Worm (Caenorhabditis elegans) whole organism, midembryonic: ENCODE results near the gene smu-2.

ENCODE experiments used
- T22C8.4 ChIP-seq: fragments of 200-800 bp; sonication (Bioruptor generic); IDR thresholded peaks from 2 replicates; pipeline ENCODE4 v1.3.6; 2022; ENCODE audit warnings: missing genetic modification characterization, missing compliant biosample characterization
- cog-1 ChIP-seq: sonication (generic microtip); optimal IDR thresholded peaks from 2 replicates; lab custom pipeline; 2016; ENCODE audit warnings: missing genetic modification characterization, missing compliant biosample characterization
- flt-1 ChIP-seq: fragments of 200-800 bp; sonication (Bioruptor generic); IDR thresholded peaks from 2 replicates; pipeline ENCODE4 v1.3.6; 2022; ENCODE audit warnings: missing genetic modification characterization, missing compliant biosample characterization
- klf-2 ChIP-seq: fragments of 200-800 bp; sonication (Bioruptor generic); conservative IDR thresholded peaks from 2 replicates; pipeline ENCODE4 v1.3.6; 2022; ENCODE audit warnings: missing genetic modification reagents, missing genetic modification characterization, missing compliant biosample characterization
- med-1 ChIP-seq: sonication (generic microtip); optimal IDR thresholded peaks from 2 replicates; lab custom pipeline; 2017; ENCODE audit warnings: missing genetic modification characterization, mild to moderate bottlenecking, missing compliant biosample characterization, antibody characterized with exemption, missing genetic modification reagents; ENCODE audit not compliant: insufficient read depth
- ref-1 ChIP-seq: fragments of 200-800 bp; sonication (Bioruptor generic); conservative IDR thresholded peaks from 2 replicates; pipeline ENCODE4 v1.3.6; 2022; ENCODE audit warnings: missing genetic modification reagents, missing genetic modification characterization, missing compliant biosample characterization
- tab-1 ChIP-seq: fragments of 200-800 bp; sonication (Bioruptor generic); IDR thresholded peaks from 2 replicates; pipeline ENCODE4 v1.3.6; 2022; ENCODE audit warnings: missing genetic modification characterization, missing compliant biosample characterization
- ztf-23 ChIP-seq: fragments of 200-800 bp; sonication (Bioruptor generic); IDR thresholded peaks from 2 replicates; pipeline ENCODE4 v1.3.6; 2022; ENCODE audit warnings: missing genetic modification reagents, missing genetic modification characterization, missing compliant biosample characterization
- ztf-29 ChIP-seq: fragments of 200-800 bp; sonication (Bioruptor generic); IDR thresholded peaks from 2 replicates; pipeline ENCODE4 v1.3.6; 2022; ENCODE audit warnings: missing genetic modification reagents, missing genetic modification characterization, missing compliant biosample characterization

Gene smu-2

DNA sequence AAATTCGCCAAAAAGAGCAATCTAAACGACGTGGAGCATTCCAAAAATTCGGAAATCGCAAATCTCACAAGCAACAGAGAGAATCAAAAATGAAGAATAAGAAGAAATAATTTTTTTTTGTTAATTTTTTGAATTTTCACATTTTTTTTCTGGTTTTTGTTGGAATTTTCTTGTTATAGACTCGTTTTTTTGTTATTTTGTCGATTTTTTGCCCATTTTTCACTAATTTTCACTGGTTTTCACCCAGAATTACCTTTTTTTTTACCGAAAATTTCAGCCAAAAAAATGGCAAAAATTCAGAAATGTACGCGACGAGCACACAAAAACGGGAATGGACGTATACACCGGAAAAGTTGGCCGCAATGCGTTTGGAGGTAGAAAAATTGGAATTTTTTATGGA lies 22.5 kb downstream of the smu-2 start, which contains the start of gene cyh-1:
cyh-1 (plus strand) TSS at position 301 of the 400 bp plus-strand sequence.
- TF ChIP-seq flt-1: no peak
- TF ChIP-seq tab-1: no peak
- no peak for TF ChIP-seq ref-1 (GFP tag; lab: Robert Waterston, UW)
- TF ChIP-seq ztf-23 (GFP tag; lab: Robert Waterston, UW): no peak
- no peak for TF ChIP-seq T22C8.4 (GFP tag; lab: Robert Waterston, UW)
- TF ChIP-seq klf-2 (GFP tag; lab: Robert Waterston, UW): no peak
- no peak for TF ChIP-seq ztf-29 (GFP tag; lab: Robert Waterston, UW)
- TF ChIP-seq cog-1 (tag; lab: Kevin White, UChicago): no peak
- TF ChIP-seq med-1 (GFP tag; lab: Kevin White, UChicago): no peak

DNA sequence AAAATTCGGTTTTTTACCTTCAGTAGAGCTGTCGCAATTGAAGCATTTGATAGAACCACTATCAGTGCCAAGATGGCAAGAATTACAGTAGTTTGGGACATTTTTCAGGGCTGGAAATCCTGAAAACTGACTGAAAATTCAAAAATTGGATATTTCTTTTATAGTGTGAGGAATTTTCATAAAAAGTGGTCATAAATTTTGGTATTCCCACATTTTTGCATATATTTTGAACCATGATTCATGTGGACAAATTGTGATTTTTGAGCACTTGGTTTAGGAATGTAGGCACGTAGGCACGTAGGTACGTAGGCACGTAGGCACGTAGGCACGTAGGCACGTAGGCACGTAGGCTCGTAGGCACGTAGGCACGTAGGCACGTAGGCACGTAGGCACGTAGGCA lies 30.0 kb downstream of the smu-2 start, which contains the start of gene Y49F6B.19:
Y49F6B.19 (minus strand) TSS at position 101 of the 400 bp plus-strand sequence.
- TF ChIP-seq tab-1 (no peak), ref-1 (GFP tag; lab: Robert Waterston, UW) (no peak), ztf-23 (GFP tag; lab: Robert Waterston, UW) (no peak), flt-1 (no peak), med-1 (GFP tag; lab: Kevin White, UChicago) (no peak), T22C8.4 (GFP tag; lab: Robert Waterston, UW) (no peak), ztf-29 (GFP tag; lab: Robert Waterston, UW) (no peak), cog-1 (tag; lab: Kevin White, UChicago) (no peak), klf-2 (GFP tag; lab: Robert Waterston, UW) (no peak)

DNA sequence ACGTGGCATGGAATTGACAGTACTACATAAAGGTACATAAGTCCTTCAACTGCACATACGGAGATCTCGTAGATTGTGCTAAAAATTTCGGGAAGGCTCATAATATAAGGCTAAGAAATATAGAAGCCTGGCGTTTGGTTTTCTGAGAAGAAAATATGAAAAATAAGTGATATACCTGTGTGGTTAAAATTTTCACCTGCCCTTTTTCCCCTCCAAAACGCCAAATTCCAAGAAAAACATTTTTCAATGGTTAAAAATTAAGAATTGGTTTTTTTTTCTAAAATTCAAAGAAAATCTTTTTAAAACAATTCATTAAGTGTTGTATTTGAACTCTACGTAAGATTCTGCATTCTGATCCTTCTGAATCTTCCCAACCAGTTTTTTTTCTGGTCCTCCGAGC lies 32.4 kb downstream of the smu-2 start, which contains the start of gene srz-5:
srz-5 (minus strand) TSS at position 101 of the 400 bp plus-strand sequence.
- TF ChIP-seq T22C8.4 (GFP tag; lab: Robert Waterston, UW) (no peak), ref-1 (GFP tag; lab: Robert Waterston, UW) (no peak), med-1 (GFP tag; lab: Kevin White, UChicago) (no peak), flt-1 (no peak), tab-1 (no peak), klf-2 (GFP tag; lab: Robert Waterston, UW) (no peak)

DNA sequence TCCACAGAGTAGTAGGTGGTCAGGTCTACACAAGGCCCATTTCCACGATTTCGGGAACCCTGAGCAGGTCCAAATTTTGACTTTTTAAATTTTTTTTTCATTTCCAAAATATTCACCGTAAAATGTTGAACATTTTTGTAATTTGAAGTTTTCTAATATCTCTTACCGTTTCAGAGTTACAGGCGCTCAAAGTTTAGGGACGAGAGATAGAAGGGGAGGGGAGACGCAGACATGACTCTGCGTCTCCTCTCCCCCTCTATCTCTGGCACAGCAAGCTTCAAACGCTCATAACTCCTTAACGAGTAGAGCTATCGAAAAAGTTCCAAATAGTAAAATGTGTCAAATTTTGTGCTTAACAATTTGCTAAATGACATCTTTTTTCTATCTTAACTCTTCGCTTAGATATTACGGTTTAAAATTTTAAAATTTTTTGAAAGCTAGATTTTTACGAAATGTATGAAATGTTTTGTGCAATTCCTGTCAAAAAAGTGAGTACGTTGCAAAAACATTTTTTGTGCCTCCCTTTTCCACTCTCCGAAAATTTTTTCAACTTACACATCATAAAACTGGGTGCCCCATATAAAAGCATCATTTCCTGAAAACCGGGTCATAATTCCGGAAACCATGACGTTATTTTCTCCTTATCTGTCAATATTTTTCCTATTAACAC lies 33.3 kb downstream of the smu-2 start, which contains the start of the genes Y49F6B.14 and clec-125:
Y49F6B.14 (minus strand) TSS at position 101 of the 670 bp plus-strand sequence.
clec-125 (plus strand) TSS at position 620 of the 670 bp plus-strand sequence.
- TF ChIP-seq med-1 (GFP tag; lab: Kevin White, UChicago): no peak
- no peak for TF ChIP-seq T22C8.4 (GFP tag; lab: Robert Waterston, UW)
- TF ChIP-seq ztf-23 (GFP tag; lab: Robert Waterston, UW): no peak
- no peak for TF ChIP-seq tab-1
- TF ChIP-seq ref-1 (GFP tag; lab: Robert Waterston, UW): no peak
- no peak for TF ChIP-seq cog-1 (tag; lab: Kevin White, UChicago)
- TF ChIP-seq klf-2 (GFP tag; lab: Robert Waterston, UW): no peak
- TF ChIP-seq flt-1: no peak
- no peak for TF ChIP-seq ztf-29 (GFP tag; lab: Robert Waterston, UW)

DNA sequence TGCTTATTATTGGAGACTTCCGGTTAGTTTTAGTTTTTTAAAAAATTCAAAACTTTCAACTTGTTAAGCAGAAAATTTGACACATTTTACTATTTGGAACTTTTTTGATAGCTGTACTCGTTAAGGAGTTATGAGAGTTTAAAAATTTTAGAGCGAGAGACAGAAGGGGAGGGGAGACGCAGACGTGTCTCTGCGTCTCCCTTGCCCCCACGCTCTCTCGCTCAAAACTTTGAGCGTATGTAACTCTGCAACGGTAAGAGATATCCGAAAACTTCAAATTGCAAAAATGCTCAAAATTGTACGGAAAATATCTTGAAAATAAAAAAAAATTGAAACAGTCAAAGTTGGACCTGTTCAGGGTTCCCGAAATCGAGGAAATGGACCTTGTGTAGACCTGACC lies 34.0 kb downstream of the smu-2 start:
- TF ChIP-seq tab-1: no peak
- no peak for TF ChIP-seq klf-2 (GFP tag; lab: Robert Waterston, UW)
- no peak for TF ChIP-seq T22C8.4 (GFP tag; lab: Robert Waterston, UW)
- TF ChIP-seq cog-1 (tag; lab: Kevin White, UChicago): no peak
- TF ChIP-seq med-1 (GFP tag; lab: Kevin White, UChicago): no peak
- no peak for TF ChIP-seq ztf-23 (GFP tag; lab: Robert Waterston, UW)
- TF ChIP-seq ref-1 (GFP tag; lab: Robert Waterston, UW): no peak
- no peak for TF ChIP-seq ztf-29 (GFP tag; lab: Robert Waterston, UW)
- no peak for TF ChIP-seq flt-1

DNA sequence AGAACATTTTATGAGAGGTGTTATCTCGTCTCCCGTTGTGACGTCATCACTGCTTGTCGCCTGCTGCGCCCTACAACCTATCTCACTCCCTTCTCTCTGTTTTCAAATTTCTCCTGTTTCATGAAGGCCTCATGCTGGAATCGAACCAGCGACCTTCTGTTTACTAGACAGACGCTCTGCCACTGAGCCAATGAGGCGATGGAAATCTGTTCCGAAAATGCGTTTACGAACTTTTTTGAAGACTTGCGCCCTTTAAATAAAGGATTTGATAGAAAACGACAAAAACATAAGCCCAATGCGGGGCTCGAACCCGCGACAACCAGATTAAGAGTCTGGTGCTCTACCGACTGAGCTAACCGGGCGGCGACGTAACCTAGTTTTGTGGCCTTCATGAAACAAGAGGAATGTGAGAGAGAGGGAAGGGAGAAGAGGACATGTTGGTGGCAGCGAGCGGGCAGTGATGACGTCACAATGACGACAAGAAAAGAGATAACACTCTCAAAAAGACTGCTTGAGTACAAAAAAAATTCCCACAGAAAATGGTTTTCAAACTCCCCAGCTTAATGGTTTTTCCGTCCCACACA lies 36.8 kb downstream of the smu-2 start, which contains the start of gene clec-126:
clec-126 (plus strand) TSS at position 534 of the 584 bp plus-strand sequence.
- peak; percentile 87; the same call in 1 of the 2 replicates for TF ChIP-seq ztf-23 (GFP tag; lab: Robert Waterston, UW)
- TF ChIP-seq ref-1 (GFP tag; lab: Robert Waterston, UW): peak; percentile 81
- peak; percentile 84 for TF ChIP-seq klf-2 (GFP tag; lab: Robert Waterston, UW)
- TF ChIP-seq med-1 (GFP tag; lab: Kevin White, UChicago): peak; percentile 62
- TF ChIP-seq T22C8.4 (GFP tag; lab: Robert Waterston, UW): peak; percentile 88
- TF ChIP-seq tab-1: peak; percentile 89
- peak; percentile 87 for TF ChIP-seq cog-1 (tag; lab: Kevin White, UChicago)
- peak; percentile 93 for TF ChIP-seq flt-1
- peak; percentile 86; the same call in 1 of the 2 replicates for TF ChIP-seq ztf-29 (GFP tag; lab: Robert Waterston, UW)

DNA sequence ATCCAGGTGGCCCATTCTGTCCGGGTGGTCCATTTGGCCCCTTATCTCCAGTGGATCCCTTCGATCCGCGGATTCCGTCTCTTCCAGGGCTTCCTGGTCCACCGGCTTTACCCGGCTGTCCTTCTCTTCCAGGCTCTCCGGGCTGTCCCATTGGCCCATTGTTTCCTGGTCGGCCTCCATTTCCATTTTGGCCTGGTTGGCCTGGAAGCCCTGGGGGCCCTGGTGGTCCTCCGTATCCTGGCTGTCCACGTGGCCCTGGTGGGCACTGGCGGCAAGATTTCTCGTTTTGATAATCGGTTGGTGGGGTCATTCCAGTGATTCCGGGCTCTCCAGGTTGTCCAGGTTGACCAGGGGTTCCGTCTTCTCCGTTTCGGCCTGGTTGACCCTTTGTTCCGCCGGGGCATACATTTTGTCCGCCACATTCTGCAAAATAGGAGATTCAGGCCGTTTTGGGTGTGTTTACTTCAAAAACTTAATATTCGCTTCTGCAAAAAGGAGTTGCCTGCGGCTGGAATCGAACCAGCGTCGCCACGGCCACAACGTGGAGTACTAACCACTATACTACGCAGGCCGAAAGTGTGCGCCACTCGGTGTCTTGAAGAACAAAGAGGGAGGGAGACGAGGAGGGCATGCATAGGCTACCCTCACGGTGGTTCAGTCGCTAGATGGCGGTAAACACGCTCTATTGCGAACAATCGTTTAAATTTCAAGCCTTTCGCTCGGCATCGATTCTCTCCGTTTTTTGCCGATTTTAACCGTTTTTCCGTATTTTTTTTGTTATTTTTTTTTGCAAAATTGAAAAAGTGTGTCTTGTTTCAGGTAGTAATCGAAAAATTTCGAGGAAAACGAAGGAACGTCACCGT lies 39.0 kb downstream of the smu-2 start, which contains the start of gene W09G10.9:
W09G10.9 (plus strand) TSS at position 813 of the 863 bp plus-strand sequence.
- TF ChIP-seq cog-1 (tag; lab: Kevin White, UChicago): peak; percentile 4
- peak; percentile 93 for TF ChIP-seq ztf-23 (GFP tag; lab: Robert Waterston, UW)
- TF ChIP-seq T22C8.4 (GFP tag; lab: Robert Waterston, UW): peak; percentile 92
- peak; percentile 89 for TF ChIP-seq ref-1 (GFP tag; lab: Robert Waterston, UW)
- peak; percentile 43 for TF ChIP-seq med-1 (GFP tag; lab: Kevin White, UChicago)
- TF ChIP-seq ztf-29 (GFP tag; lab: Robert Waterston, UW): peak; percentile 87
- TF ChIP-seq klf-2 (GFP tag; lab: Robert Waterston, UW): peak; percentile 91
- peak; percentile 95 for TF ChIP-seq flt-1
- peak; percentile 96 for TF ChIP-seq tab-1

DNA sequence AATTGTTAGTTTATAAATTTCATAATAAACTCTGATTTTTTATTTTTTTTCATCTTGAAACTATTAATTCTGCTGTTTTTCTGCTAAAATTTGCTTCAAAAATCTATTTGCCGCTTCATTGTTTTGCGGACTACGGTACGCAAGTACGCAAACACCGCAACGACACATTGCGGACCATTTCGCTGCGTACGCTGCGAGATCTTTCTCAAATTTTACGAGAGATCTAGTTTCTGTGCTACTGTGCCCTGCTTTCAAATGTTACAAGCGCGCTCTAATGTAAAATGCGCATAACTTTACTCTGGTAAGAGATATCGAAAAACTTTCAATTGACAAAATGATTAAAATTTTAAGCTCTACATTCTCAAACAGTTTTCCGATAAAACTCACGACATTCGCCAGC lies 41.3 kb downstream of the smu-2 start:
- peak; percentile 74 for TF ChIP-seq flt-1
